Worm (Caenorhabditis elegans): ENCODE results near the gene Y57G11C.40.

ce11 chrIV:14675789-14676188, 28.3 kb downstream of the Y57G11C.40 start:
- TF ChIP-seq ztf-23 (GFP tag; IDR thresholded peaks at IDR 0.05) (no peak), ztf-29 (GFP tag; IDR thresholded peaks at IDR 0.05) (no peak), tab-1 (GFP tag; IDR thresholded peaks at IDR 0.05) (no peak), T22C8.4 (GFP tag; IDR thresholded peaks at IDR 0.05) (no peak), klf-2 (GFP tag; conservative IDR thresholded peaks at IDR 0.05) (no peak)

All from whole organism, midembryonic.